Fruit fly (Drosophila melanogaster): Measurements from ENCODE around the gene Orc2.

The Orc2 gene

DNA sequence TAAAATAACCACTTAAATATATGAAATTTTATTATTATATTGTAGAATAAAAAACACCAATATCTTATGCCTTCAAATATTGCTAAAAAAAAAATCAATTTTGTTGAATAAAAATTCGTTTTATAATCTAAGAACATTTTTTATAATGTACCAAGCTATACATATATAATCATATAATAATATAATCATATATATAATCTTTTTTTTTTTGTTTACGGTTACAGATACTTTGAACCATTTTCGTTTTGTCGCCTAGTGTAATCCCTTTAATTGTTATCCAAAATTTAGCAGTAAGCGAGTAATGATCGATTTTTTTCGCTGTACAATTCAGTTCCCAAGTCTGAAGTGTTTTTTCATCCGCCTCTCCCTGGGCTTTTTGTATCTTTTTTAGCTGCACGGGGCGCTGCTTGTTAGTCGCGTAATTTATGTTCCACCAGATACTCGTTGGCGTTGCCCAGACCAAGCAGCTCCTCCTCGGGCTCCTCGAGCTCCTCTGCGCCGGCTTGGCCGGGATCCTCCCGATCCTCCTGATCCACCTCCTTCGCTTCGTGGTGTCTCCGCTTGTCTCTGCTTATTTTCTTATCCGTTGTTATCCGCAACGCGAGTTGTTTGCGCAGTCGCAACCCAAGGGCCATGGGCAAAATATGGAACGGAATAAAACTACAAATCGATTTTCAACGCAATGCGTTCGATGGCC, 25.2 kb upstream of the Orc2 start:
- TF ChIP-seq pan (optimal IDR thresholded peaks at IDR 0.05) (no peak), psq (optimal IDR thresholded peaks at IDR 0.05) (no peak), CG8478 (optimal IDR thresholded peaks at IDR 0.05) (no peak), usp (GFP tag; optimal IDR thresholded peaks at IDR 0.05) (no peak), EcR (GFP tag; optimal IDR thresholded peaks at IDR 0.05) (no peak), Dll (optimal IDR thresholded peaks at IDR 0.05) (no peak)

DNA sequence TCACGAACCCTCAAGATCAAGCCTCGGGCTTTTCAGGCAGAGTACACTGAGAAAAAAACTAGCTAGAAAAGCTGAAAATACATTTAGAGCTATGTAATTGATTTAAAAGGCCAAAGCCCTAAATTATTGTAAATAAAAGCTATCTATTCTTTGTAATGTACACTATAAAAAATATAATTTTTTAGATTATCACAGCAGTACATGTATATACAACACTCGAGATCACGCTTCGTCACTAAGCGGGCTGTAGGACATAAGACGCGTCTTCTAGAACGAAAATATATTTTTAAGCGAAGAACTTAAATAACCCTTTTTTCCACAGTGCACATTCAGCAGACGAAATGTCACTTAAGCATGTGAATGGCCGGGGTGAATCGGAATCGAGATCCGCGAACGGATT, 23.3 kb upstream of the Orc2 start:
- TF ChIP-seq psq (optimal IDR thresholded peaks at IDR 0.05) (no peak), pan (optimal IDR thresholded peaks at IDR 0.05) (no peak), usp (GFP tag; optimal IDR thresholded peaks at IDR 0.05) (no peak), CG8478 (optimal IDR thresholded peaks at IDR 0.05) (no peak), EcR (GFP tag; optimal IDR thresholded peaks at IDR 0.05) (no peak), Dll (optimal IDR thresholded peaks at IDR 0.05) (no peak)

DNA sequence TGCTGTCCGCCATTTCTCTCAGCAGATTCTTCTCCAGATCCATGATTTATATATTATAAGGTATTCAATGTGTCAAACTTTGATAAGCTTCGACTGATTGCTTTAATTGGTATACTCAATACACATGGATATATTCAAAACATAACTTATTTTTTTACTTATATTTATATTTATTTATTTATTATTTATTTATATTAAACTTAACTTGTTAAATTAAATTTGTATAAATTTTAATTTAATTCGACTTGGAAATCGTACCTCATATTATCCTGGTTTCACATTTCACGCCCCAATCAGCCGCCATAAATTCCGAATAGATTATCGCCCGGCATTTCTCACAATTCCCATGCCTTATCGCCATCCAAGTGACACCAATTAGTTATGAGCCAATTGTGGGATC, 21.3 kb upstream of the Orc2 start, which contains the start of gene Art9:
Gene Art9 (minus strand): TSS at position 101 of the 400 bp plus-strand sequence.
- TF ChIP-seq pan (optimal IDR thresholded peaks at IDR 0.05) (no peak), usp (GFP tag; optimal IDR thresholded peaks at IDR 0.05) (no peak), EcR (GFP tag; optimal IDR thresholded peaks at IDR 0.05) (no peak), psq (optimal IDR thresholded peaks at IDR 0.05) (no peak)

DNA sequence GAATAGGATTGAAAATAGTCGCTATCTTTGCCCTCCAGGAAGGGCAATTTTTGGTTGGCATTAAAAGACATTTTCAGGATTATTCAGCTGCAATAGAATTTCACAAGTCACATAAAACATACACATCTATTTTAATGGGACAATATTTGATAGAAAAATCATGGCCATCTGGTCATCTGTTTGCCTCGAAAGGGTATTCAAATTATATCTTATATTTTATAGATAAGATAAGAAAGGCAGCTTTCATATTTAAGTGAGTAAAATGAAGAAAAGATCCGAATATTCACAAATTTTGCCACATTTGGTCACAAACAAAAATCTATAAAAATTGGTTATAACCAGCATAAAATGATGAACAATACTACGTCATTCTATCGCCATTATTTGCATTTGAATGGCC, 19.0 kb upstream of the Orc2 start, which contains the start of gene Art6:
Gene Art6 (minus strand): TSS at position 101 of the 400 bp plus-strand sequence.
- TF ChIP-seq EcR (GFP tag; optimal IDR thresholded peaks at IDR 0.05) (no peak), usp (GFP tag; optimal IDR thresholded peaks at IDR 0.05) (no peak), Dll (optimal IDR thresholded peaks at IDR 0.05) (no peak), pan (optimal IDR thresholded peaks at IDR 0.05) (no peak), psq (optimal IDR thresholded peaks at IDR 0.05) (no peak), CG8478 (optimal IDR thresholded peaks at IDR 0.05) (no peak)

DNA sequence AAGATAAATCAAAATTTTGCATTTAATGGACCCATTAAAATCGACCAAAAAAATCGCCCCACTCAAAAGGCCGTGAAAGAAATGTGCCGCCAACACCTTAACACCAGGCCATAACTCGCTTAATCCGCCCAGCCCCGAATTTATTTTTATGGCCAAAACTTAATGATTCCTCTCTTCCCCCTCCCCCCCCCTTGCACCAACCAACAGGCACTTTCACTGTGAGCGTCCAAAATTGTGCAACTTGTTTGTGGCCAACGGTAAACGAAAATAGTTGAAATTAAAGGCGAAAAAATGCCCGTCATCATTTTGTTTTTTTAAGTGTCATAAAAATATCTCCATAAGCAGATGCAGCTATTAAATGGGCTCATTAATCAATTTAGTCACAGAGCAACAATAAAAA, 18.6 kb upstream of the Orc2 start:
- no peak for TF ChIP-seq Dll (optimal IDR thresholded peaks at IDR 0.05)
- TF ChIP-seq usp (GFP tag; optimal IDR thresholded peaks at IDR 0.05): no peak

DNA sequence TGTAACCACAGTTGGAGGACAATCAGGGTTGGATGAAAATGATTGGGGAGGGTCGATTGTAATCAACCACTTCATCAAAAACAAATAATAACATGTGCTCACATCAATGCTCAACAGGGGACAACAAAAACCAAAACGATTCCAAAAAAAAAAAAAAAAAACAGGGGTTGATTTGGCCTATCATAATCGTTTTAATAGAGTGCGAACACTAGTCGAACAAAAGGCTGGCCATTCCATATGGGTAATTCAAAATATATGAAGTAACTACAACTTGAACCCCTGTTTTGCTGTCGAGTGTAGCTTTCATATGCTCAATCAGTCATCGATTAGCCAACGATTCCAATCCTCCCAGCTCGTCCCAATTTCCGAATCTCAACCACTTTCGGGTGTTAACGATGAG, 17.3 kb upstream of the Orc2 start:
- TF ChIP-seq CG8478 (optimal IDR thresholded peaks at IDR 0.05) (no peak), pan (optimal IDR thresholded peaks at IDR 0.05) (no peak), Dll (optimal IDR thresholded peaks at IDR 0.05) (no peak), usp (GFP tag; optimal IDR thresholded peaks at IDR 0.05) (no peak), EcR (GFP tag; optimal IDR thresholded peaks at IDR 0.05) (no peak), psq (optimal IDR thresholded peaks at IDR 0.05) (no peak)

DNA sequence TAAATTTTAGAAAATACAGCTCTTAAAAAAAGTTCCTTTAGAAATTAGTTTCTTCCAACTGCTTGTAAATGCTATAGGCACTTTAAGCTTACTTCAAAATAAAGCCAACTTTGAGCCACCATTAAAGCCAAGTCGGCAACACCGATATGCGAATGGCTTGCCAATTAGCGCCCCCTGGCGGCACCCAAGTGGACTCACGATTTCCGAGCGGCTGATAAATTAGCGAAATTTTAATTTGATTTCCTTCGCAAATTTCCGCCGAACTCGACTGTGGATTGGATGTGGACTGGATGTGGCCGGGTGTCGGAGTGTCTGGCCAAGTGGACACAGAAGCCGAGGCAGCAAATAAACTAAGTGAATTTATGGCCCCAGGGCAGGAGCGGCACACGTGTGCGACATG, 16.4 kb upstream of the Orc2 start, which contains the start of gene CG31517:
Gene CG31517 (plus strand): TSS at position 184 of the 400 bp plus-strand sequence.
- TF ChIP-seq usp (GFP tag; optimal IDR thresholded peaks at IDR 0.05): no peak
- TF ChIP-seq psq (optimal IDR thresholded peaks at IDR 0.05): no peak
- no peak for TF ChIP-seq EcR (GFP tag; optimal IDR thresholded peaks at IDR 0.05)
- TF ChIP-seq pan (optimal IDR thresholded peaks at IDR 0.05): no peak
- no peak for TF ChIP-seq Dll (optimal IDR thresholded peaks at IDR 0.05)
- TF ChIP-seq CG8478 (optimal IDR thresholded peaks at IDR 0.05): no peak

DNA sequence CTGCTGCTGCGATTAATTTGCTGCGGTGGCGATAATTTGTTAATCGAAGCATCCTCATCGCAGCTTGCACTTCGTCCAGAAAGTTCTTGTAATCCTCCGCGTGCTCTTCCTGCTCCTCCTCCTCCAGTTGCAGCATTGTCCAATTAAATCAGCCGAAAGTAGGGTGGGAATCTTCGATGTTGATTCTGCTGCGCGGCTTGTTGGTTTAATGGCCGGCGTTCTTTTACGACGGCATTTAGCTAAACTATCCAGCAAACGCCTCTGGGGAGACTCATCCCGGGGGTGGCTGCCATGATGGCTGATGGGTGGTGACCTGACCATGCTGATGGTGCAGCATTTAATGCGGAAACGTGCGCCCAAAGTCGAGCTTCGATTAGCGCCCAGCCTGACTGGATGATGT, 15.1 kb upstream of the Orc2 start:
- TF ChIP-seq EcR (GFP tag; optimal IDR thresholded peaks at IDR 0.05) (no peak), psq (optimal IDR thresholded peaks at IDR 0.05) (no peak), CG8478 (optimal IDR thresholded peaks at IDR 0.05) (no peak), Dll (optimal IDR thresholded peaks at IDR 0.05) (no peak), pan (optimal IDR thresholded peaks at IDR 0.05) (no peak), usp (GFP tag; optimal IDR thresholded peaks at IDR 0.05) (no peak)

DNA sequence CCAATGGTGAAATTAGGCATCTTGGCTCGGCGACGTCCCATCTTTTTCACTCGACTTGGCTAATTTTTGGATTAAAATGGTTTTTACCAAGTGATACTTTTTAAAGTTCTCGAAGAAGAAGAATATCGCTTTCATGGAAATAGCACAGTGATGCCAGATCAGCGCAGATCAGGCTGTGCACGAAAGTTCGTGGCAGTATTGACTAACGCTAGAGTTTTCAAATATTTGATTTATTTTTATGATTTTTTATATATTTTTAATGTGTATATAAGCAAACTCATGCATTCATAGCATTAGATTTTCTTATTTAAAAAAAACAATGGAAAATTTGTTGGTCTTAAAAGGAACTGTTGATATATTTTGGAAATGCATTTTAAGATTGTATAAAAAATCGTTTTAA, 13.6 kb upstream of the Orc2 start, which contains the start of gene CG9926:
Gene CG9926 (minus strand): TSS at position 101 of the 400 bp plus-strand sequence.
- no peak for TF ChIP-seq pan (optimal IDR thresholded peaks at IDR 0.05)
- no peak for TF ChIP-seq EcR (GFP tag; optimal IDR thresholded peaks at IDR 0.05)
- TF ChIP-seq usp (GFP tag; optimal IDR thresholded peaks at IDR 0.05): no peak
- TF ChIP-seq CG8478 (optimal IDR thresholded peaks at IDR 0.05): no peak
- TF ChIP-seq Dll (optimal IDR thresholded peaks at IDR 0.05): no peak
- no peak for TF ChIP-seq psq (optimal IDR thresholded peaks at IDR 0.05)

DNA sequence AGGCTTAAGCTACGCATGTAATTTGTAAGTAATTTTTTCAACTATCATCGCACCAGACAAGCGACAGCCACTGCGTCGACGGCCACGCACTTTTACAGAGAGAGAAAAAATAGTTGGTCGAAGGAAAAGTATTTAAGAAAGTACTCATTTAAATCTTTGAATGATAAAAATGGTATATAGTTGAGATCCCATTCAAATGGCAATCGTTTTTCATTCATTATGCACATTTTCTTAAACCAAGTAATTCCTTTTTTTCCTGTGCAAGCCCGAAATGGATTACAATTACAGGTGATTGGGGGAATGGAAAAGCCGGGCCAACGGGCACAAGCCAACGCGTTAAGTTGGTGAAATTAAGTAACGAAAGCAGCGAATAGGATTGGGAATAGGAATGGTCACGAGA, 12.4 kb upstream of the Orc2 start:
- TF ChIP-seq psq (optimal IDR thresholded peaks at IDR 0.05) (no peak), pan (optimal IDR thresholded peaks at IDR 0.05) (no peak), CG8478 (optimal IDR thresholded peaks at IDR 0.05) (no peak), Dll (optimal IDR thresholded peaks at IDR 0.05) (no peak), EcR (GFP tag; optimal IDR thresholded peaks at IDR 0.05) (no peak), usp (GFP tag; optimal IDR thresholded peaks at IDR 0.05) (no peak)

DNA sequence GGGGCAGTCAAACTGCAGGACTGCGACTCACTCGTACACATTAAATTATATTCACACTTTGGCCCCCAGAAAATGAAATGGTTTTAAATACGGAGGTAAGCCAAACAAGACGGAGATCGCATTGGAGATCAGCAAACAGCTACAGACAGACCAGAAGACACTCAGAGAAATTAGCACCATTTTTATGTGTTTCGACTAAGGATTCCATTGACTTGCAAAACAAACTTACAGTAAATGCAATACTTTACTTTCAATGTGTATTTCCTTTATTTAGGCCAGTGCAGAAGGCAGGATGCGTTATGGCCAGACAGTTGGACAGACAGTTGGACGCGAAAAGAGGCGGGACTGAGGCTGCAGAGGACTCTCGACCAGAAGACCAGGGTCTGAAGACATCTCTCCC, 9.5 kb upstream of the Orc2 start:
- TF ChIP-seq pan (optimal IDR thresholded peaks at IDR 0.05): no peak

DNA sequence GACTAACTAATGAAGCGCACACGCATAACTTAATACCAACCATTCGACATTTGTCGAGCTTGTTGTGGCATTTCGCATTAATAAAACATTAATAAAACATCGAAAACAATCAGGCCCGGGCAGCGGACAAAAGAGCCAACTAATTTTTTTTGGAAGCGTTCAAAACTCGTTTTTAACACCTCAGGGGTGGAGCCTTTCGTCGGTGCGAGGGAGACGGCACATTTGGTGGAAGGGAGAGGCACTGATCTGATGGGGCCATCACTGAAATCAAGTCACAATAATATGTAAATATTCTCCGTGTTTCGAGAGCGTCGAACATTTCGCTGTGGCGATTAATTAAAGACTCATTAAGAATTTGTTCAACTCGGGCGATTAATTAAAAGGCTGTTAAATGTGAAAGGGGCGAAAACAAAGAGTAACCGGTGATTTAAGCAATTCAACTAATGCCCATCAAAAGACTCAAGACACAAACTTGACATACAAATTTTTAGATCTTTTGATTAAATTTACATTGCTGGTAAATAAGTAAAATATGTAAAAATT, 7.8 kb upstream of the Orc2 start:
- TF ChIP-seq CG8478 (optimal IDR thresholded peaks at IDR 0.05): no peak
- no peak for TF ChIP-seq Dll (optimal IDR thresholded peaks at IDR 0.05)
- TF ChIP-seq usp (GFP tag; optimal IDR thresholded peaks at IDR 0.05): no peak
- TF ChIP-seq psq (optimal IDR thresholded peaks at IDR 0.05): no peak
- no peak for TF ChIP-seq pan (optimal IDR thresholded peaks at IDR 0.05)
- TF ChIP-seq EcR (GFP tag; optimal IDR thresholded peaks at IDR 0.05): no peak

DNA sequence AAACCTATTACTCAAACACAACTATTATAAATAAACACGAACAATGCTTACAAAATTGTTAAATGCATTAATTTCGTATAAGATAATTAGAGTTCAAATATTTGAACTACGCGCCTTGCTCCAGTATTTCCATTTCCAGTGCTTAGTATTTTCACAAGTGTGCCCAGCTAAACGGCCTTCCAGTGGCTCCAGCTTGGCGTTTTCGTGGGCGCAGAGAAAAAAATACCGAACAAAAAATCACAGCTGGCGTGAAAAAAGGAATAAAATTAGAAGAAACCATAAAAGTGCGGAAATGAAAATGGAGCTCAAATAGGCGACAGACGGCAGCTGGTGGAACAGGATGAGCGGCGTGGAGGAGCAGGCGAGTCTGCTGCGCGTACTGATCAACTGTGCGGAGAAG, 6.1 kb upstream of the Orc2 start, which contains the start of gene Ipp:
Gene Ipp (plus strand): TSS at position 208 of the 400 bp plus-strand sequence.
- TF ChIP-seq EcR (GFP tag; optimal IDR thresholded peaks at IDR 0.05) (no peak), usp (GFP tag; optimal IDR thresholded peaks at IDR 0.05) (no peak), pan (optimal IDR thresholded peaks at IDR 0.05) (no peak), Dll (optimal IDR thresholded peaks at IDR 0.05) (no peak), CG8478 (optimal IDR thresholded peaks at IDR 0.05) (no peak), psq (optimal IDR thresholded peaks at IDR 0.05) (no peak)

Data from whole organism.